Worm (Caenorhabditis elegans) whole organism, L2 larva: ENCODE data around the gene npr-20.

Experiments
- alr-1 ChIP-seq: fragments of 150-350 bp; optimal IDR thresholded peaks from 2 replicates; lab custom pipeline; 2014; ENCODE audit warnings: missing biosample characterization, missing genetic modification characterization
- ama-1 ChIP-seq: fragments of 150-350 bp; optimal IDR thresholded peaks from 2 replicates; lab custom pipeline; 2018; ENCODE audit warnings: inconsistent platforms
- blmp-1 ChIP-seq: sonication (generic microtip); optimal IDR thresholded peaks from 2 replicates; lab custom pipeline; 2017; ENCODE audit warnings: missing genetic modification characterization, mild to moderate bottlenecking, missing compliant biosample characterization, antibody characterized with exemption, moderate library complexity; ENCODE audit not compliant: insufficient read depth
- dmd-4 ChIP-seq: sonication (generic microtip); optimal IDR thresholded peaks from 2 replicates; lab custom pipeline; 2017; ENCODE audit warnings: missing biosample characterization, missing genetic modification characterization
- egl-27 ChIP-seq: sonication (generic microtip); optimal IDR thresholded peaks from 3 replicates; lab custom pipeline; 2017; ENCODE audit warnings: missing biosample characterization, missing genetic modification reagents, missing genetic modification characterization
- lsy-2 ChIP-seq, 2 experiments: fragments of 150-350 bp in 1 of 2; sonication (generic microtip) in 1 of 2; optimal IDR thresholded peaks; 2 replicates each; lab custom pipeline; 2014 to 2017; ENCODE audit warnings: missing biosample characterization in 2 of 2, missing genetic modification characterization in 2 of 2
- nhr-25 ChIP-seq: fragments of 150-350 bp; sonication (generic microtip); optimal IDR thresholded peaks from 3 replicates; lab custom pipeline; 2014; ENCODE audit warnings: missing biosample characterization, missing genetic modification characterization
- nhr-77 ChIP-seq: fragments of 150-350 bp; optimal IDR thresholded peaks from 2 replicates; lab custom pipeline; 2014; ENCODE audit warnings: missing biosample characterization, missing genetic modification characterization
- peb-1 ChIP-seq: fragments of 150-350 bp; optimal IDR thresholded peaks from 2 replicates; lab custom pipeline; 2014; ENCODE audit warnings: missing biosample characterization, missing genetic modification characterization
- snpc-4 ChIP-seq: fragments of 150-350 bp; optimal IDR thresholded peaks from 2 replicates; lab custom pipeline; 2014; ENCODE audit warnings: missing biosample characterization, missing genetic modification characterization
- unc-55 ChIP-seq: fragments of 150-350 bp; sonication (generic microtip); optimal IDR thresholded peaks from 3 replicates; lab custom pipeline; 2014; ENCODE audit warnings: missing biosample characterization, missing genetic modification reagents, missing genetic modification characterization

ce11 chrII:8825769-8826168 is 39.2 kb downstream of the npr-20 start, which contains the start of gene nas-25:
- no peak for TF ChIP-seq blmp-1 (tag; lab: Kevin White, UChicago)
- no peak for TF ChIP-seq dmd-4 (tag; lab: Kevin White, UChicago)
- TF ChIP-seq egl-27 (tag; lab: Kevin White, UChicago) = no peak
- TF ChIP-seq snpc-4 = no peak
- TF ChIP-seq nhr-25 = no peak
- TF ChIP-seq nhr-77 (tag; lab: Kevin White, UChicago) = no peak
- TF ChIP-seq peb-1 (tag; lab: Kevin White, UChicago) = no peak
- TF ChIP-seq ama-1 (lab: Kevin White, UChicago) = no peak
- TF ChIP-seq lsy-2 (tag; optimal IDR thresholded peaks at IDR 0.05; lab: Kevin White, UChicago) = no peak
- no peak for TF ChIP-seq alr-1 (tag; lab: Kevin White, UChicago)
- TF ChIP-seq unc-55 = no peak
